Fruit fly (Drosophila melanogaster): Measurements from ENCODE around the gene CG32204.

The CG32204 gene

DNA sequence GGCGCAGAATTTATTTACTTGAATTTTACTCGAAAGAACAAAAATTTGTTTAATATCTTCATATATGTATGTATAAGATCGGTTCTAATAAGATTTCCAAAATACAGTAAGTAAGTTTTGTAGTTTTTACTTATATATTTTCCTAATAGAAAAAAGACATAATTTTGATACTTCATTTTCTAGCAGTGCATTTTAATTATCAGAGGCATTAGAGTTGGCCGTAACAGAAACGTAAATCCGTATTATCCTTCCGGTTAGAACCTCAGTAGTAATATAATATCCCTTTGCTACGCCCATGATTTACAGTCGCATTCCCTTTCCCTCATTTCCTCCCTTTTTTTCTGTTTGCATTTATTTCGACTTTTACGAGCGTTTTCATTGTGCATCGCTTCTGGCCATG is 30.9 kb upstream of the CG32204 start:
- no peak for TF ChIP-seq CG10543 (GFP tag; optimal IDR thresholded peaks at IDR 0.05)

DNA sequence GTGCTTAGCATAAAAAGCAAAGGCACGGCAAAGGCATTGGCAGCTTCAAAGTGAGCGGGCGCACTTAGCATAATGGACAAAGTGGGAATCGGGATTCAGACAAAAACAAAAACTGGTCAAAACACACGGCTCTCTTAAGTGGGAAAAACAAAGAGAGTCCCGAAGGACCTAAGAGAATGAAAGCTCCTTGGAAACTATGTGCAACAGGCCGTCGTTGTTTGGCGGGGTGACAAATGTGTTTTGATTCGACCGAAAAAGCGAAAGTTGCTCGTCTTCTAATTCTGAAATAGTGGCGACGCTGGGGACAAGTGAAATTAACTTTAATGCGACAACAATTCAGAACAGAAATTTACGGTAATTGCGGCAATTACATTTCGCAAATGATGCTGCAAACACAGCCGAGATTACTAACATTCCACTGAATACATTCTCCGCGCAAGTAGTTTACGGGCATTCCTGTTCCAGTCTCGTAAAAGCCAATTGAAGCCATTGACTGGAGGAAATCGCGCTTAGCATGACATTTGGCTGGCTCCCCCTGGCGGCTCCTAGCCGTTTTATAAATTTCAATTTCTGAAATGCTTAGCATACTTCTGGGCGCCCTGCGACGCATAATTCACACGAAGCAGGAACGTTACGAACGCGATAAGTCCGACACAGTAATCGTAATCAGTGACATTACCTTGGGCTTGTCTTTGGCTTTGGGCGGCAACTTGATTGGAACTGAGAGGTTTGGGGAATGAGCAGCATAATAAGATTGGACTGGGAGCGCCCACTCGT is 22.5 kb upstream of the CG32204 start:
- TF ChIP-seq CG9437 (GFP tag; optimal IDR thresholded peaks at IDR 0.05) (peak; percentile 34), aop (GFP tag; IDR thresholded peaks at IDR 0.05) (no peak), CG14965 (GFP tag; optimal IDR thresholded peaks at IDR 0.05; ENCODE audit: borderline replicate concordance) (peak; percentile 77), Oaz (GFP tag; IDR thresholded peaks at IDR 0.05) (0 out of 2 replicates have a peak, but pooled peaks have one; percentile 5), scrt (GFP tag; optimal IDR thresholded peaks at IDR 0.05) (peak; percentile 93), ken (GFP tag; IDR thresholded peaks at IDR 0.05) (0 out of 3 replicates have a peak, but pooled peaks have one; percentile 18), Optix (GFP tag; IDR thresholded peaks at IDR 0.05) (0 out of 3 replicates have a peak, but pooled peaks have one; percentile 51), CG11456 (GFP tag; IDR thresholded peaks at IDR 0.05) (0 out of 3 replicates have a peak, but pooled peaks have one; percentile 50), CG6791 (GFP tag; IDR thresholded peaks at IDR 0.05; ENCODE audit: partially characterized antibody) (0 out of 3 replicates have a peak, but pooled peaks have one; percentile 39), CG8359 (GFP tag; optimal IDR thresholded peaks at IDR 0.05; ENCODE audit: borderline replicate concordance) (peak; percentile 8), Hsf (GFP tag; optimal IDR thresholded peaks at IDR 0.05) (peak; percentile 10), CTCF (GFP tag; optimal IDR thresholded peaks at IDR 0.05) (peak; percentile 88), ftz-f1 (GFP tag; optimal IDR thresholded peaks at IDR 0.05) (peak; percentile 30), onecut (GFP tag; IDR thresholded peaks at IDR 0.05) (peak; percentile 13; the same call in 1 of the 2 replicates), abd-A (tag; optimal IDR thresholded peaks at IDR 0.05) (peak; percentile 2), HLH4C (GFP tag; IDR thresholded peaks at IDR 0.05; ENCODE audit: partially characterized antibody) (no peak), Med (GFP tag) (peak; percentile 75), Stat92E (GFP tag; optimal IDR thresholded peaks at IDR 0.05) (no peak), NFAT (GFP tag; IDR thresholded peaks at IDR 0.05) (0 out of 2 replicates have a peak, but pooled peaks have one; percentile 18), CG3726 (GFP tag; IDR thresholded peaks at IDR 0.05) (0 out of 3 replicates have a peak, but pooled peaks have one; percentile 11), ci (GFP tag; IDR thresholded peaks at IDR 0.05) (peak; percentile 65; the same call in 2 of the 3 replicates), unpg (GFP tag; optimal IDR thresholded peaks at IDR 0.05) (no peak), CG8290 (GFP tag; optimal IDR thresholded peaks at IDR 0.05) (no peak), CG8290 (tag; optimal IDR thresholded peaks at IDR 0.05) (peak in 1 of 2 experiments; percentile 33), zfh1 (GFP tag; IDR thresholded peaks at IDR 0.05) (0 out of 3 replicates have a peak, but pooled peaks have one; percentile 21), CG31365 (tag; optimal IDR thresholded peaks at IDR 0.05) (no peak), CG10431 (GFP tag; optimal IDR thresholded peaks at IDR 0.05) (no peak), grau (tag; optimal IDR thresholded peaks at IDR 0.05) (no peak), slp2 (GFP tag; optimal IDR thresholded peaks at IDR 0.05) (no peak), CG7556 (GFP tag; optimal IDR thresholded peaks at IDR 0.05) (no peak), Sry-δ (GFP tag; optimal IDR thresholded peaks at IDR 0.05) (no peak), HmgZ (tag; optimal IDR thresholded peaks at IDR 0.05) (peak; percentile 20), Deaf1 (tag; optimal IDR thresholded peaks at IDR 0.05) (peak; percentile 36), Trl (optimal IDR thresholded peaks at IDR 0.05) (peak in 1 of 2 experiments; percentile 17), Trl (GFP tag; optimal IDR thresholded peaks at IDR 0.05) (no peak), CG3163 (GFP tag; optimal IDR thresholded peaks at IDR 0.05) (peak; percentile 39), pan (optimal IDR thresholded peaks at IDR 0.05) (no peak), pan (GFP tag; optimal IDR thresholded peaks at IDR 0.05 in 1 of 2, IDR thresholded peaks at IDR 0.05 in 1 of 2) (peak in 1 of 2 experiments; percentile 11)

All from whole organism, embryonic.